Fruit fly (Drosophila melanogaster) whole organism, prepupa: ENCODE results near the gene CecA2.

ENCODE experiments used
- CG9139 ChIP-seq: fragments of 200-800 bp; sonication (Bioruptor generic); optimal IDR thresholded peaks from 3 replicates; lab custom pipeline; 2017; ENCODE audit warnings: missing biosample characterization, mild to moderate bottlenecking, missing genetic modification characterization
- cyc ChIP-seq: fragments of 200-800 bp; sonication (Bioruptor generic); optimal IDR thresholded peaks from 3 replicates; lab custom pipeline; 2016; ENCODE audit warnings: missing biosample characterization, missing genetic modification characterization
- dac ChIP-seq: fragments of 200-800 bp; sonication (Bioruptor generic); optimal IDR thresholded peaks from 2 replicates; lab custom pipeline; 2017; ENCODE audit warnings: missing biosample characterization, mild to moderate bottlenecking, missing genetic modification characterization
- salr ChIP-seq, 2 experiments: fragments of 200-800 bp; sonication (Bioruptor generic); optimal IDR thresholded peaks; 3 replicates each; lab custom pipeline; 2016 to 2018; ENCODE audit warnings: missing biosample characterization in 2 of 2, missing genetic modification characterization in 2 of 2, mild to moderate bottlenecking in 1 of 2
- ss ChIP-seq, 2 experiments: fragments of 200-800 bp; sonication (Bioruptor generic); optimal IDR thresholded peaks; 2 replicates in 1 of 2; 3 replicates in 1 of 2; lab custom pipeline; 2017 to 2018; ENCODE audit warnings: mild to moderate bottlenecking in 2 of 2, missing biosample characterization in 2 of 2, missing genetic modification characterization in 2 of 2, moderate library complexity in 1 of 2

DNA sequence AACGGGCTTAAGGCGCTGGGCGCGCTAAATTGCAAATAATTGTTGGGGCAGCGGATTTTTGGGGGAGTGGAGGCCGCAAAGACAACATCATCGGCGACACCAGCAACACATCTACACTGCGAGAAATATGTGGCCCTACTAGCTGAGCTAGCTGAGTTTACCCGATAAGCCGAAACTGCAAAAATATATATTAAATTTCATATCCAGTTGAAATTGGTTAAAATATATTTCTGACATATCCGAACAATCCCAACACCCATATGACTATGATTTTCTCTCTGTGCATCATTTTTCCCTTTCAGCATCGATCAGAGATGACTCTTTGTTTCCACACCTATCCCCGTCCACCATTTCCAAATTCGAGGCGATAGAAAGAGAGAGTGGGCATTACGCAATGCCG lies 22.1 kb upstream of the CecA2 start:
- TF ChIP-seq dac (GFP tag; lab: Kevin White, UChicago) (no peak), salr (GFP tag; optimal IDR thresholded peaks at IDR 0.05; lab: Kevin White, UChicago) (peak in 1 of 2 experiments; percentile 33), ss (GFP tag; optimal IDR thresholded peaks at IDR 0.05; lab: Kevin White, UChicago) (peak; percentile 22 to 54), CG9139 (GFP tag; lab: Kevin White, UChicago) (peak; percentile 31), cyc (GFP tag; lab: Kevin White, UChicago) (peak; percentile 67)
